Fruit fly (Drosophila melanogaster): ENCODE data around the gene Mps1.

Mps1 gene

dm6 chr3R:17684854-17685253 lies 13.8 kb downstream of the Mps1 start, which contains the start of the genes CG31251 and CG31360 (continued):
- TF ChIP-seq CG14860 (GFP tag; IDR thresholded peaks at IDR 0.05; ENCODE audit: partially characterized antibody) (peak; percentile 89), CG34224 (GFP tag; IDR thresholded peaks at IDR 0.05; ENCODE audit: partially characterized antibody) (peak; percentile 95), Nf-YC (tag; optimal IDR thresholded peaks at IDR 0.05) (peak; percentile 48), CG30020 (tag; optimal IDR thresholded peaks at IDR 0.05) (peak; percentile 28), CG10267 (tag; optimal IDR thresholded peaks at IDR 0.05) (peak; percentile 34), CG31441 (GFP tag; IDR thresholded peaks at IDR 0.05) (no peak), CG9797 (GFP tag; optimal IDR thresholded peaks at IDR 0.05) (no peak), unc-4 (GFP tag; IDR thresholded peaks at IDR 0.05; ENCODE audit: partially characterized antibody) (peak; percentile 91), nerfin-2 (GFP tag; IDR thresholded peaks at IDR 0.05; ENCODE audit: partially characterized antibody) (peak; percentile 82), slou (GFP tag; optimal IDR thresholded peaks at IDR 0.05) (no peak), CG1792 (GFP tag; optimal IDR thresholded peaks at IDR 0.05) (no peak), Hey (tag; optimal IDR thresholded peaks at IDR 0.05) (no peak), CG31365 (tag; optimal IDR thresholded peaks at IDR 0.05) (no peak), Dll (GFP tag; IDR thresholded peaks at IDR 0.05; ENCODE audit: partially characterized antibody) (peak; percentile 95), chinmo (GFP tag; IDR thresholded peaks at IDR 0.05; ENCODE audit: partially characterized antibody) (0 out of 4 replicates have a peak, but pooled peaks have one; percentile 61), CG10321 (GFP tag; IDR thresholded peaks at IDR 0.05) (no peak), stwl (tag; optimal IDR thresholded peaks at IDR 0.05) (peak; percentile 88), CG10209 (GFP tag; optimal IDR thresholded peaks at IDR 0.05) (no peak), amos (GFP tag; IDR thresholded peaks at IDR 0.05; ENCODE audit: partially characterized antibody) (peak; percentile 72), Sry-δ (GFP tag; optimal IDR thresholded peaks at IDR 0.05) (peak; percentile 57), CG2129 (GFP tag; IDR thresholded peaks at IDR 0.05; ENCODE audit: partially characterized antibody) (peak; percentile 66), Hsf (GFP tag; optimal IDR thresholded peaks at IDR 0.05) (peak; percentile 7), CG15479 (GFP tag; optimal IDR thresholded peaks at IDR 0.05) (no peak), Dref (GFP tag; IDR thresholded peaks at IDR 0.05) (peak; percentile 64), inv (GFP tag; IDR thresholded peaks at IDR 0.05; ENCODE audit: partially characterized antibody) (peak; percentile 76), nom (GFP tag; optimal IDR thresholded peaks at IDR 0.05) (no peak), Nf-YB (GFP tag; optimal IDR thresholded peaks at IDR 0.05) (no peak)

DNA sequence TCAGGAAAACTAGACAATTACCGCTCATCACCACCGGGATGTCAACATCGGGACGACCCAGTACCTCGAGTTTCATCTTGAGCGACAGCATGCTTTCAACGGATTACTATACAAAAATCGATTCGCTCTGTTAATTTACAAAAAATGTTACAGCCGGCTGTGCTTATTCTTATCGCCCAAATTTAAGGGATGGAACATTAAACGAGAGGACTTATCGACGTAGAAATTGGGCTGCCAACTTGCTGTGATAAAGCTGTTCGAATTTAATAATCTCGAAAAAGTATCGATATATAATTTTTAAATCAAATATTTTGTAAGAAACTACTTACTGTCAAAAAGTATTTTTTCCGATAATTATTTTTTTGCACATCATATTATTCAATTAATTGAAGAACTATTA lies 15.8 kb downstream of the Mps1 start, which contains the start of gene CG31249:
Gene CG31249 (minus strand): TSS at position 197 of the 400 bp plus-strand sequence.
- TF ChIP-seq MBD-R2 (GFP tag; IDR thresholded peaks at IDR 0.05) (peak; percentile 76), CG4424 (GFP tag; optimal IDR thresholded peaks at IDR 0.05) (peak; percentile 44), amos (GFP tag; IDR thresholded peaks at IDR 0.05; ENCODE audit: partially characterized antibody) (peak; percentile 78), ato (GFP tag; IDR thresholded peaks at IDR 0.05; ENCODE audit: partially characterized antibody) (peak; percentile 69; the same call in 1 of the 2 replicates), CG8765 (GFP tag; IDR thresholded peaks at IDR 0.05) (no peak), CG4707 (GFP tag; optimal IDR thresholded peaks at IDR 0.05) (no peak), Dbx (GFP tag; IDR thresholded peaks at IDR 0.05) (peak; percentile 27; the same call in 1 of the 3 replicates), MTF-1 (GFP tag; optimal IDR thresholded peaks at IDR 0.05; ENCODE audit: borderline replicate concordance) (no peak), CG13287 (GFP tag; IDR thresholded peaks at IDR 0.05; ENCODE audit: partially characterized antibody) (peak; percentile 87), CG8290 (GFP tag; optimal IDR thresholded peaks at IDR 0.05) (peak; percentile 13), CG8290 (tag; optimal IDR thresholded peaks at IDR 0.05) (no peak), CG6791 (GFP tag; IDR thresholded peaks at IDR 0.05; ENCODE audit: partially characterized antibody) (peak; percentile 79), CG9932 (GFP tag; IDR thresholded peaks at IDR 0.05) (peak; percentile 54; the same call in 1 of the 2 replicates), CoRest (tag; optimal IDR thresholded peaks at IDR 0.05) (peak; percentile 26), Ets97D (GFP tag; optimal IDR thresholded peaks at IDR 0.05) (peak; percentile 9), CG12391 (tag; optimal IDR thresholded peaks at IDR 0.05) (peak; percentile 43), hbn (GFP tag; IDR thresholded peaks at IDR 0.05; ENCODE audit: partially characterized antibody) (peak; percentile 83), vnd (GFP tag; IDR thresholded peaks at IDR 0.05; ENCODE audit: partially characterized antibody) (peak; percentile 32; the same call in 1 of the 3 replicates), dpn (GFP tag; optimal IDR thresholded peaks at IDR 0.05) (peak in 1 of 2 experiments; percentile 37), CG32532 (GFP tag; IDR thresholded peaks at IDR 0.05) (peak; percentile 40; the same call in 1 of the 2 replicates), BEAF-32 (GFP tag; optimal IDR thresholded peaks at IDR 0.05) (peak; percentile 78), CG2116 (GFP tag; optimal IDR thresholded peaks at IDR 0.05) (peak; percentile 43), CG4617 (GFP tag; optimal IDR thresholded peaks at IDR 0.05; ENCODE audit: borderline replicate concordance) (no peak)
